Worm (Caenorhabditis elegans) whole organism, L1 larva: Measurements from ENCODE around the gene ZK512.10.

Source experiments
- blmp-1 ChIP-seq: fragments of 150-350 bp; optimal IDR thresholded peaks from 2 replicates; lab custom pipeline; 2014; ENCODE audit warnings: missing biosample characterization, missing genetic modification characterization
- fos-1 ChIP-seq: fragments of 150-350 bp; optimal IDR thresholded peaks from 2 replicates; lab custom pipeline; 2014; ENCODE audit warnings: missing biosample characterization, missing genetic modification characterization
- lin-13 ChIP-seq: fragments of 150-350 bp; optimal IDR thresholded peaks from 2 replicates; lab custom pipeline; 2014; ENCODE audit warnings: missing biosample characterization, missing genetic modification reagents, missing genetic modification characterization
- snpc-4 ChIP-seq: fragments of 150-350 bp; optimal IDR thresholded peaks from 2 replicates; lab custom pipeline; 2014; ENCODE audit warnings: missing biosample characterization, missing genetic modification characterization
- unc-86 ChIP-seq: sonication (generic microtip); optimal IDR thresholded peaks from 2 replicates; lab custom pipeline; 2016; ENCODE audit warnings: missing genetic modification characterization, missing compliant biosample characterization
- ztf-11 ChIP-seq, 2 experiments: sonication (generic microtip); optimal IDR thresholded peaks; 2 replicates each; lab custom pipeline; 2016 to 2017; ENCODE audit warnings: missing genetic modification characterization in 2 of 2, missing biosample characterization in 1 of 2, missing compliant biosample characterization in 1 of 2

ce11 chrIII:9153809-9154208 is 23.1 kb downstream of the ZK512.10 start, which contains the start of gene nhl-1:
- no peak for TF ChIP-seq blmp-1 (tag; lab: Kevin White, UChicago)
- TF ChIP-seq lin-13 (GFP tag; lab: Kevin White, UChicago), result no peak
- no peak for TF ChIP-seq unc-86 (tag; lab: Kevin White, UChicago)
- TF ChIP-seq snpc-4, result no peak
- TF ChIP-seq ztf-11 (tag; optimal IDR thresholded peaks at IDR 0.05; lab: Kevin White, UChicago), result no peak
- no peak for TF ChIP-seq fos-1
